Worm (Caenorhabditis elegans): ENCODE results near the gene K08D8.5.
A peak's percentile ranks its signal among the peaks of the same experiment; 100 is the strongest.

The K08D8.5 gene

DNA sequence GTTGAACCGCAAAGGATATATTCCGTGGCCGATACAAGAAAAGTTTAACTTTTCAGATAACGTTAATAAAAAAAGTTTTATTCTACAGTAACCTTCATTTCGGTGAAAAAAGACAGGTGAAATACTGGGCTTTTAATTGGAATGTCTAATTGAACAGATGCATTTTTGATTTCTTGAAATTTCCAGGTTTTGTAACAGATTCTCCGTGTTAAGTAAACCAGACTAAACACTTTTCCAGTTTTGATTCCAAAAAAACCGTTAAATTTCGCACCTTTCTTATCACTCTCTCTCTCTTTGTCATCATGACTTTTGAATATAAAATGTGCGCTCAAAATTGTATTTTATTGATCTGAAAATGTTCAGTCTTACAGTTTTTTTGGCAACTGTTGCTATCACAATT is 6.3 kb upstream of the K08D8.5 start, which contains the start of gene C32H11.3:
C32H11.3 (plus strand) TSS at position 301 of the 400 bp plus-strand sequence.
- TF ChIP-seq sea-2 (GFP tag; optimal IDR thresholded peaks at IDR 0.05) = no peak
- no peak for TF ChIP-seq nhr-67 (tag; optimal IDR thresholded peaks at IDR 0.05)
- no peak for TF ChIP-seq ceh-82 (tag; optimal IDR thresholded peaks at IDR 0.05)
- no peak for TF ChIP-seq ama-1 (optimal IDR thresholded peaks at IDR 0.05)
- TF ChIP-seq nhr-12 (tag; optimal IDR thresholded peaks at IDR 0.05) = no peak
- TF ChIP-seq egl-5 (tag; optimal IDR thresholded peaks at IDR 0.05) = no peak
- TF ChIP-seq lin-39 (tag; optimal IDR thresholded peaks at IDR 0.05) = no peak

DNA sequence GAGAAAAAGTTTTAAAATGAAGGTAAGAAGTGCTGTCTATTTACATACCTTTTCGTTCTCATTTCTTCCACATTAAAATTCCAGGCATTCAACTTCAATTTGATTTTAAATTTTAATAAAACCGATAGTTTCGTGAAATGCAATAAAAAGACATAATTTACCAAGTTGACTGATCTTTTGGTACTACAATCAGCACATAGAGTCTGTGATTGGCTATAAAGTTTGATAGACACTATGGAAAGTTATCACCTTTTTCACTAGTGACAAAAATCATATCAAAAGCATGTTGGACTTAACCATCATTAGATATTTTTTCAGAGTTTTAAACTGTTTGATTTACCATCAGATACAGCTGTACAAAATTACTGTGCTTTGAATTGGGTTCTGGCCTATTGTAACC is 3.5 kb upstream of the K08D8.5 start, which contains the start of gene srz-15:
srz-15 (plus strand) TSS at position 301 of the 400 bp plus-strand sequence.
- no peak for TF ChIP-seq elt-1 (tag; optimal IDR thresholded peaks at IDR 0.05)
- no peak for TF ChIP-seq nhr-11 (tag; optimal IDR thresholded peaks at IDR 0.05)
- no peak for TF ChIP-seq nhr-77 (tag; optimal IDR thresholded peaks at IDR 0.05)
- no peak for TF ChIP-seq sea-2 (GFP tag; optimal IDR thresholded peaks at IDR 0.05)
- TF ChIP-seq ceh-16 (tag; optimal IDR thresholded peaks at IDR 0.05) = no peak
- no peak for TF ChIP-seq fkh-2 (tag; optimal IDR thresholded peaks at IDR 0.05)
- TF ChIP-seq aly-2 (tag; optimal IDR thresholded peaks at IDR 0.05) = no peak
- TF ChIP-seq zag-1 (tag; optimal IDR thresholded peaks at IDR 0.05) = no peak
- no peak for TF ChIP-seq nhr-28 (tag; optimal IDR thresholded peaks at IDR 0.05)
- TF ChIP-seq elt-3 (tag; optimal IDR thresholded peaks at IDR 0.05) = no peak
- TF ChIP-seq egl-5 (tag; optimal IDR thresholded peaks at IDR 0.05) = no peak
- TF ChIP-seq eor-1 (tag; optimal IDR thresholded peaks at IDR 0.05) = no peak
- no peak for TF ChIP-seq ztf-11 (tag; optimal IDR thresholded peaks at IDR 0.05)
- no peak for TF ChIP-seq ztf-4 (tag; optimal IDR thresholded peaks at IDR 0.05)
- TF ChIP-seq lin-15B (tag; optimal IDR thresholded peaks at IDR 0.05) = no peak
- no peak for TF ChIP-seq fos-1 (tag; optimal IDR thresholded peaks at IDR 0.05)
- TF ChIP-seq lin-39 (tag; optimal IDR thresholded peaks at IDR 0.05) = no peak
- no peak for TF ChIP-seq nhr-67 (tag; optimal IDR thresholded peaks at IDR 0.05)
- no peak for TF ChIP-seq mml-1 (tag; optimal IDR thresholded peaks at IDR 0.05)

DNA sequence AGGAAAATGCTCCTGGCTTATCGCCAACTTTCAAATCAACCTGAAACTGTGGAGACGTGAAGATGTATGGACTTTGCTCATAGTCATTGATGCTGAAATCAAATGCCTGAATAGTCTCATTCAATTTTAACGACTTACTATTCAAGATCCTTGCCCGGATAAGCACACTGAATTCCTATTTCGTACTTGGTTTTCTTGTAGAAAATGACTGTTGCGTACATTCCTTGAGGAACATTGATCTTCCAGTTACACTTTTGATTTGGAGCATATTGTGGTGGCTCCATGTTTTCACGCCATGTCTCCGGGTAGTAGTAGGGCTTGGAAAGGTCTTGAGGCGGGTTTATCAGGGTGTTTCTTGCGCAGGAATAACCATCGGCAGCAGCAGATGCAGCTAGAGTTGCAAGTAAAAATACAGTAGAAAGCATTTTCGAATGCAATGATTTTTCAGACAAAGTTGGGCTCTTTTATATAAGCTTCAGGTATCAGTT is 2.6 kb upstream of the K08D8.5 start, which contains the start of gene irg-6:
irg-6 (minus strand) TSS at position 438 of the 488 bp plus-strand sequence.
- TF ChIP-seq lin-15B (tag; optimal IDR thresholded peaks at IDR 0.05) (no peak), nhr-12 (tag; optimal IDR thresholded peaks at IDR 0.05) (no peak), elt-1 (tag; optimal IDR thresholded peaks at IDR 0.05) (no peak), fkh-10 (GFP tag; optimal IDR thresholded peaks at IDR 0.05) (no peak), ceh-82 (tag; optimal IDR thresholded peaks at IDR 0.05) (no peak), lin-39 (tag; optimal IDR thresholded peaks at IDR 0.05) (no peak), ZK546.5 (tag; optimal IDR thresholded peaks at IDR 0.05) (no peak), ceh-28 (tag; optimal IDR thresholded peaks at IDR 0.05) (no peak), egl-27 (tag; optimal IDR thresholded peaks at IDR 0.05) (no peak), ceh-16 (tag; optimal IDR thresholded peaks at IDR 0.05) (no peak), snpc-4 (tag; optimal IDR thresholded peaks at IDR 0.05) (no peak), nhr-28 (tag; optimal IDR thresholded peaks at IDR 0.05) (no peak), elt-3 (tag; optimal IDR thresholded peaks at IDR 0.05) (no peak), nhr-11 (tag; optimal IDR thresholded peaks at IDR 0.05) (no peak), eor-1 (tag; optimal IDR thresholded peaks at IDR 0.05) (no peak)

DNA sequence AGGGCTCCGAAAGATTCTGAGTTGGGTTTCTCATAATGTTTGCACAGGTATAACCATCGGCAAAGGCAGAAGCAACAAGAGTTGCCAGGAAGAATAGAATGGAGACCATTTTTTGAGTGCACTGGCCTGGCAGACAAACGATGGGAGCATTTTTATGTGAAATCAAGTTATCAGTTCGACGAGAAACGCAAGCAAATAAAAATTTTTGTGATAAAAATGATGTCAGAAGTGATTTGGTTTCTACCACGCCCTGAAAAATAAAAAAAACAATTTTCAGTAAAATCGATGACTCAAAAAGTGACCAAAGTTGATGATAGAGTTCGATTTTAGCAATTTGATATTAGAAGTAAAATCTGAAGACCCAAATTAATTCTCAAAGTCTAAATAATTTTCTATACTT is 2.1 kb downstream of the K08D8.5 start, which contains the start of gene K08D8.4:
K08D8.4 (minus strand) TSS at position 128 of the 400 bp plus-strand sequence.
- TF ChIP-seq elt-3 (tag; optimal IDR thresholded peaks at IDR 0.05) (no peak), elt-2 (tag; optimal IDR thresholded peaks at IDR 0.05) (peak; percentile 78), pqm-1 (tag; optimal IDR thresholded peaks at IDR 0.05) (peak; percentile 73), elt-1 (tag; optimal IDR thresholded peaks at IDR 0.05) (no peak), mml-1 (tag; optimal IDR thresholded peaks at IDR 0.05) (no peak)

DNA sequence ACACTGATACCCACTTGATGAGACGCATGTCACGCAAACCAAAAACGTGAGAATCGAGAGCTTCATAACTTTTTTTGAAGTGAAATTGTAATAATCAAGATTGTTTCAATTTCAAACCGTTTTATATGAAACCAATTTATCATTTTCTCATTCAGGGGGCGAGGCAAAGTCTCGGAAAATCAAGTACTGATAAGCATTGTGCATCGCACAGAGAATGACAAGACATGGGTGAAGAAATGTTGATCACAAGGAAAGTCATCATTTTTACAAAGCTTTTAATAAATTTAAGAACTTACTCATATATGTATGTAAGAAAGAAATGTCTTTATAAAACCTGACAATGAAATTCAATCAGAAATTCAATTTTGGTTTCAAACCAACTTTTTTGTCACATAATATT is 5.4 kb downstream of the K08D8.5 start, which contains the start of gene K08D8.3:
K08D8.3 (minus strand) TSS at position 131 of the 400 bp plus-strand sequence.
- no peak for TF ChIP-seq fos-1 (tag; optimal IDR thresholded peaks at IDR 0.05)
- TF ChIP-seq zag-1 (tag; optimal IDR thresholded peaks at IDR 0.05) = no peak
- peak; percentile 80 for TF ChIP-seq elt-2 (tag; optimal IDR thresholded peaks at IDR 0.05)
- TF ChIP-seq skn-1 (tag; optimal IDR thresholded peaks at IDR 0.05) = peak; percentile 69
- no peak for TF ChIP-seq unc-39 (tag; optimal IDR thresholded peaks at IDR 0.05)
- no peak for TF ChIP-seq fkh-2 (tag; optimal IDR thresholded peaks at IDR 0.05)
- TF ChIP-seq pqm-1 (tag; optimal IDR thresholded peaks at IDR 0.05) = peak; percentile 82
- no peak for TF ChIP-seq mml-1 (tag; optimal IDR thresholded peaks at IDR 0.05)
- TF ChIP-seq nhr-28 (tag; optimal IDR thresholded peaks at IDR 0.05) = no peak
- TF ChIP-seq nhr-23 (tag; optimal IDR thresholded peaks at IDR 0.05) = no peak

Measured in whole organism, L3 larva.